Worm (Caenorhabditis elegans): ENCODE data around the gene T28F3.9.

T28F3.9 gene

DNA sequence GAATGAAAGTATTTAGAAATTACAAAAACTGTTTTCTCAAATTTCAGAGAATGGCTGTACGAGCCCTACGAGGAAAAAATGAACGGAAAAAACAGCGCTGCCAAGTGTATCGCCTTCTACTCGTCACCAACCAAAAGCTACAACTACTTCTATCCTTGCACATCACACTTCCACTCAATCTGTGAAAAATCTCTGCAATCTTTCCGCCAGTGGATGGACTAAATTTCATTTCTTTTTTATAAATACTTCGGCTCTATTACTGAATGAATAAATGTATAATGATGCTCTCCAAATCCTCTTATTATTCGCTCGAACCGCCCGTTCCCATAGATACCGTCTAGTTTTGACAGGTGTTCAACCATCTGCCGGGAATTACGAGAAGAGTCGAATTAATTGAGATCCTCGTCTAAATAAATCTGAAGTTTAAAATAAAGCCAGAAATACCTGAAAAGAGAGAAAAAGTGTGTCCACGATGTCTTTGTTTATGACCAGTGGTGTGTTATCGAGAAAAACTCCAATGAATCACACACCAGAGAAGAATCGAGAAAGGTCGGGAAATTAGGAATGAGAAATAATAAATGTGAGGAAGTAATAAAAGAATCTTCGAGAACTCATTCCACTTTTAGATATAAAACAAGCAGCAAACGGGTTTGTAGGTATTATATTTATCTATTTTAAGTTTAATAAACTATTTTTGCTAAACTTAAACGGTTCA lies 30.7 kb upstream of the T28F3.9 start:
- TF ChIP-seq snpc-4 (tag; optimal IDR thresholded peaks at IDR 0.05), result no peak
- TF ChIP-seq mep-1 (tag; optimal IDR thresholded peaks at IDR 0.05), result no peak
- TF ChIP-seq ceh-83 (GFP tag; optimal IDR thresholded peaks at IDR 0.05), result no peak
- no peak for TF ChIP-seq ceh-39 (tag; optimal IDR thresholded peaks at IDR 0.05)
- peak; percentile 75 for TF ChIP-seq cnd-1 (tag; optimal IDR thresholded peaks at IDR 0.05)
- TF ChIP-seq zip-8 (tag; optimal IDR thresholded peaks at IDR 0.05), result no peak
- TF ChIP-seq sem-2 (GFP tag; optimal IDR thresholded peaks at IDR 0.05), result no peak

DNA sequence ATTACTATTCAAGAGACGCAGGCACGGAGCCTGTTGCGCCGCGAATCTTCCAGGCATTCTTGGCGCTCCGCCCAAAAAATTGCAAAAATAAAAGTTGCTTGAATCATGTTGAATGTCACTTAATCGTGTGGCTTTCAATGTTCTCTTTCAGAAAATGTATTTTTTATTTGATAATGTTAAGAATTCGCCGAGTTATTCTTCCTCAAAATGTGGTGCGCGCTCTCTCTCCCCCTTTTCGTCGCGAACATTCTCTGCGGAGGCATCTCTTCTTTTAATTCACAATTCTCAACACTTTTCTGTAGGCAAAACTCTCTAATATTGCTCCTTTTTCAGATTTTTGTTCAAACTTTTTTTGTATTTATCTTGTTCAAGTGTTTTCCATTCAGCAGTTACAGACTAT lies 29.9 kb upstream of the T28F3.9 start:
- TF ChIP-seq lsy-2 (tag; optimal IDR thresholded peaks at IDR 0.05), result peak; percentile 89
- TF ChIP-seq drap-1 (GFP tag; optimal IDR thresholded peaks at IDR 0.05), result peak; percentile 87
- no peak for TF ChIP-seq nhr-76 (tag; optimal IDR thresholded peaks at IDR 0.05)
- peak; percentile 97 for TF ChIP-seq nhr-237 (tag; optimal IDR thresholded peaks at IDR 0.05)
- TF ChIP-seq lin-32 (GFP tag; optimal IDR thresholded peaks at IDR 0.05), result peak; percentile 10
- peak; percentile 99 for TF ChIP-seq mep-1 (tag; optimal IDR thresholded peaks at IDR 0.05)
- peak; percentile 44 for TF ChIP-seq nhr-2 (tag; optimal IDR thresholded peaks at IDR 0.05)
- peak; percentile 96 for TF ChIP-seq ceh-39 (tag; optimal IDR thresholded peaks at IDR 0.05)
- no peak for TF ChIP-seq elt-3 (tag; optimal IDR thresholded peaks at IDR 0.05)
- TF ChIP-seq ham-2 (GFP tag; optimal IDR thresholded peaks at IDR 0.05), result peak; percentile 20
- TF ChIP-seq ceh-43 (GFP tag; optimal IDR thresholded peaks at IDR 0.05), result peak; percentile 89
- TF ChIP-seq sem-2 (GFP tag; optimal IDR thresholded peaks at IDR 0.05), result peak; percentile 20
- no peak for TF ChIP-seq bed-3 (GFP tag; optimal IDR thresholded peaks at IDR 0.05)
- TF ChIP-seq lin-13 (tag; optimal IDR thresholded peaks at IDR 0.05), result peak; percentile 99
- TF ChIP-seq unc-62 (GFP tag; optimal IDR thresholded peaks at IDR 0.05), result peak; percentile 91
- peak; percentile 7 for TF ChIP-seq elt-1 (tag; optimal IDR thresholded peaks at IDR 0.05; ENCODE audit: borderline replicate concordance, insufficient read depth)
- no peak for TF ChIP-seq zip-8 (tag; optimal IDR thresholded peaks at IDR 0.05)
- TF ChIP-seq sptf-1 (tag; optimal IDR thresholded peaks at IDR 0.05), result peak; percentile 93
- peak; percentile 82 for TF ChIP-seq tbx-8 (GFP tag; optimal IDR thresholded peaks at IDR 0.05)
- peak; percentile 90 for TF ChIP-seq M03D4.4 (tag; optimal IDR thresholded peaks at IDR 0.05)
- peak; percentile 83 for TF ChIP-seq ztf-11 (tag; optimal IDR thresholded peaks at IDR 0.05)
- peak; percentile 68 for TF ChIP-seq mab-5 (tag; optimal IDR thresholded peaks at IDR 0.05)
- peak; percentile 41 for TF ChIP-seq hlh-1 (tag; optimal IDR thresholded peaks at IDR 0.05)
- peak; percentile 16 for TF ChIP-seq unc-39 (tag; optimal IDR thresholded peaks at IDR 0.05)
- TF ChIP-seq blmp-1 (tag; optimal IDR thresholded peaks at IDR 0.05), result peak; percentile 23
- no peak for TF ChIP-seq snpc-4 (tag; optimal IDR thresholded peaks at IDR 0.05)
- peak; percentile 79 for TF ChIP-seq ceh-83 (GFP tag; optimal IDR thresholded peaks at IDR 0.05)
- peak; percentile 93 for TF ChIP-seq mls-2 (tag; optimal IDR thresholded peaks at IDR 0.05)
- no peak for TF ChIP-seq nhr-12 (tag; optimal IDR thresholded peaks at IDR 0.05)
- peak; percentile 78 for TF ChIP-seq unc-120 (tag; optimal IDR thresholded peaks at IDR 0.05; ENCODE audit: poor library complexity, severe bottlenecking)
- TF ChIP-seq nhr-28 (tag; optimal IDR thresholded peaks at IDR 0.05), result no peak
- peak; percentile 94 for TF ChIP-seq pha-4 (tag; optimal IDR thresholded peaks at IDR 0.05)
- TF ChIP-seq cnd-1 (tag; optimal IDR thresholded peaks at IDR 0.05), result peak; percentile 93
- TF ChIP-seq flh-1 (GFP tag; optimal IDR thresholded peaks at IDR 0.05), result peak; percentile 45
- TF ChIP-seq ces-1 (GFP tag; optimal IDR thresholded peaks at IDR 0.05), result peak; percentile 95

DNA sequence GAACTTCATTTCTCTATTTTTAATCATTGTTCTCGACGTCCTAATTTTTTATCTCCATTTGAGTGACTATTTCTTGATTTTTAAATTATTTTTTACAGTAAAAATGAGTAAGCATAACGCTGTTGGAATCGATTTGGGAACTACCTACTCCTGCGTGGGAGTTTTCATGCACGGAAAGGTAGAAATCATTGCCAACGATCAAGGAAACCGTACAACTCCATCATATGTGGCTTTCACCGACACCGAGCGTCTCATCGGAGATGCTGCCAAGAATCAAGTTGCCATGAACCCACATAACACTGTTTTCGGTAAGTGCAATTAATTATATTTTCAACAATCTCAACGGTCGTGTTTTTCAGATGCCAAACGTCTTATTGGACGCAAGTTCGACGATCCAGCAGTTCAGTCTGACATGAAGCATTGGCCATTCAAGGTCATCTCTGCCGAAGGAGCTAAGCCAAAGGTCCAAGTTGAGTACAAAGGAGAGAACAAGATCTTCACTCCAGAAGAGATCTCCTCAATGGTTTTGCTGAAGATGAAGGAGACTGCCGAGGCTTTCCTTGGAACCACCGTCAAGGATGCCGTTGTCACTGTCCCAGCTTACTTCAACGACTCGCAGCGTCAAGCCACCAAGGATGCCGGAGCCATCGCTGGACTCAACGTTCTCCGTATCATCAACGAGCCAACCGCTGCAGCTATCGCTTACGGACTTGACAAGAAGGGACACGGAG lies 29.3 kb upstream of the T28F3.9 start, which contains the start of gene hsp-1:
TSS of gene hsp-1 (plus strand) at position 99 of the 731 bp plus-strand sequence.
- no peak for TF ChIP-seq mls-2 (tag; optimal IDR thresholded peaks at IDR 0.05)
- no peak for TF ChIP-seq mep-1 (tag; optimal IDR thresholded peaks at IDR 0.05)
- TF ChIP-seq mab-5 (tag; optimal IDR thresholded peaks at IDR 0.05), result no peak

Data from whole organism, mixed stage, embryonic.